Worm (Caenorhabditis elegans): ENCODE data around the gene K08F8.15.

The K08F8.15 gene

DNA sequence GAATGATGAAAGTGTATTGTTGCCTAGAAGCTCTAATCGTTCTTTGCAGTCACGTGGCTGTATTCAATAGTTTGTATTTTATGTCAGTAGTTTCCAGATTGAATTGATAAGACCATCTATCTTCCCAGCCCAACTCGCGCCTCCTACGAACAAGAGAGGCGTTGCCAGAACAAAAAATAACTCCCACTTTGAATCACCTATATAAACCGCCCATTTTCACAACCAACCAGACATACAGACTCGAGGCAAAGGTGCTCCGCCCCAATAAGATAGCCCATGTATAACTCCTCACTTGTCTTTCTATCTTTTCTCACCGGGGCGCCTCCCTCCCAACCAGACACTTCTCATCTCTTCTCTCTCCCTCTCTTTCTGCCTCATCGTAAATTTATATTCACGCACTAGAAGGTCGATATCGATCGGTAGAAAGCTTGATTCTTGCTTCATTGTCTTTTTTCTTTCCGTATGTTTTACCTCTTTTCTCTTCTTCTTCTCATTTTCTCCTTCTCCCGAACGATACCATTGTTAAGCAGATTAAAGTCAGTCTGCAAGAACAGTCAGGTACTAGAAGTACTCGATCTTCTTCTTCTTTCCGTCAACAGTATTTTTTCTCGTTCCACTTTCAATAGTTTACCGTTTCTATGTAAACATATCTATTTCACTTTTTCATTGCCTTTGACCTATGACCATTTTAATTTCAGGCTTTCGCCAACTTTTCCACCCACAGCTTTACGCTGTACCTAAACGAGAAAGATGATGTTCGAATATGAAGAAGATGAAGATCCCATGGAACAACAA is 23.0 kb upstream of the K08F8.15 start, which contains the start of gene mak-1:
Gene mak-1, plus strand, starts transcription at position 693 of the 795 bp plus-strand sequence.
- TF ChIP-seq C04F5.9 (tag; optimal IDR thresholded peaks at IDR 0.05) = no peak
- TF ChIP-seq tbx-2 (tag; optimal IDR thresholded peaks at IDR 0.05) = peak; percentile 47
- TF ChIP-seq unc-62 (GFP tag; optimal IDR thresholded peaks at IDR 0.05) = no peak
- no peak for TF ChIP-seq lin-39 (tag; optimal IDR thresholded peaks at IDR 0.05)
- TF ChIP-seq C34B4.2 (tag; optimal IDR thresholded peaks at IDR 0.05) = no peak
- TF ChIP-seq xbp-1 (tag; optimal IDR thresholded peaks at IDR 0.05) = peak; percentile 17
- no peak for TF ChIP-seq ets-5 (GFP tag; IDR thresholded peaks at IDR 0.05)
- no peak for TF ChIP-seq fos-1 (tag; optimal IDR thresholded peaks at IDR 0.05)
- no peak for TF ChIP-seq zag-1 (tag; optimal IDR thresholded peaks at IDR 0.05)
- peak in 1 of 6 experiments; percentile 59 for TF ChIP-seq elt-3 (tag; optimal IDR thresholded peaks at IDR 0.05)
- TF ChIP-seq fkh-4 (tag; optimal IDR thresholded peaks at IDR 0.05; ENCODE audit: borderline replicate concordance) = no peak
- no peak for TF ChIP-seq efl-3 (GFP tag; optimal IDR thresholded peaks at IDR 0.05)
- TF ChIP-seq ztf-11 (tag; optimal IDR thresholded peaks at IDR 0.05) = no peak
- no peak for TF ChIP-seq egl-13 (tag; optimal IDR thresholded peaks at IDR 0.05)
- TF ChIP-seq jun-1 (tag; optimal IDR thresholded peaks at IDR 0.05) = no peak
- TF ChIP-seq hlh-17 (GFP tag; optimal IDR thresholded peaks at IDR 0.05; ENCODE audit: borderline replicate concordance) = no peak
- peak; percentile 86 for TF ChIP-seq nhr-85 (tag)
- peak in 1 of 3 experiments; percentile 24 for TF ChIP-seq dpl-1 (GFP tag; optimal IDR thresholded peaks at IDR 0.05)
- TF ChIP-seq unc-86 (tag; optimal IDR thresholded peaks at IDR 0.05) = no peak
- no peak for TF ChIP-seq vab-15 (tag; optimal IDR thresholded peaks at IDR 0.05)
- TF ChIP-seq ztf-4 (tag; optimal IDR thresholded peaks at IDR 0.05) = no peak
- no peak for TF ChIP-seq hlh-4 (tag; optimal IDR thresholded peaks at IDR 0.05)
- TF ChIP-seq blmp-1 (tag; optimal IDR thresholded peaks at IDR 0.05) = peak; percentile 56
- no peak for TF ChIP-seq F16B12.6 (tag; optimal IDR thresholded peaks at IDR 0.05)
- no peak for TF ChIP-seq nhr-237 (tag; optimal IDR thresholded peaks at IDR 0.05)
- no peak for TF ChIP-seq dsc-1 (tag; optimal IDR thresholded peaks at IDR 0.05)
- no peak for TF ChIP-seq nhr-11 (tag; optimal IDR thresholded peaks at IDR 0.05)
- peak; percentile 26 to 56 for TF ChIP-seq lin-35 (GFP tag; optimal IDR thresholded peaks at IDR 0.05)
- TF ChIP-seq tlp-1 (tag; optimal IDR thresholded peaks at IDR 0.05) = no peak
- TF ChIP-seq nhr-76 (tag; optimal IDR thresholded peaks at IDR 0.05) = no peak
- TF ChIP-seq sup-37 (GFP tag; optimal IDR thresholded peaks at IDR 0.05) = no peak
- peak; percentile 22 for TF ChIP-seq nhr-47 (tag; optimal IDR thresholded peaks at IDR 0.05)
- TF ChIP-seq nhr-19 (GFP tag; conservative IDR thresholded peaks at IDR 0.05) = peak; percentile 61
- no peak for TF ChIP-seq zip-4 (GFP tag; optimal IDR thresholded peaks at IDR 0.05)
- peak; percentile 81 for TF ChIP-seq nhr-20 (tag; optimal IDR thresholded peaks at IDR 0.05)
- no peak for TF ChIP-seq efl-1 (optimal IDR thresholded peaks at IDR 0.05)
- no peak for TF ChIP-seq efl-1 (GFP tag; optimal IDR thresholded peaks at IDR 0.05 in 1 of 2)
- TF ChIP-seq alr-1 (tag; optimal IDR thresholded peaks at IDR 0.05; ENCODE audit: borderline replicate concordance) = no peak
- TF ChIP-seq snpc-4 (tag; optimal IDR thresholded peaks at IDR 0.05) = no peak
- peak in 1 of 2 experiments; percentile 65 for TF ChIP-seq mdl-1 (tag; optimal IDR thresholded peaks at IDR 0.05)
- TF ChIP-seq unc-30 (tag; optimal IDR thresholded peaks at IDR 0.05) = no peak
- peak; percentile 71 for TF ChIP-seq elt-2 (tag; optimal IDR thresholded peaks at IDR 0.05)
- TF ChIP-seq lin-15B (tag; optimal IDR thresholded peaks at IDR 0.05) = no peak
- TF ChIP-seq fkh-8 (tag; optimal IDR thresholded peaks at IDR 0.05) = no peak
- TF ChIP-seq egl-27 (tag; optimal IDR thresholded peaks at IDR 0.05) = no peak
- TF ChIP-seq C16A3.4 (tag; optimal IDR thresholded peaks at IDR 0.05) = no peak
- no peak for TF ChIP-seq ces-1 (GFP tag; optimal IDR thresholded peaks at IDR 0.05)
- TF ChIP-seq pag-3 (tag; optimal IDR thresholded peaks at IDR 0.05; ENCODE audit: borderline replicate concordance, insufficient read depth) = no peak
- TF ChIP-seq fkh-10 (GFP tag; optimal IDR thresholded peaks at IDR 0.05) = no peak
- TF ChIP-seq nhr-84 (tag; optimal IDR thresholded peaks at IDR 0.05) = no peak
- TF ChIP-seq lir-3 (tag; optimal IDR thresholded peaks at IDR 0.05; ENCODE audit: poor library complexity) = peak; percentile 42

All from whole organism, L1 larva.